Fruit fly (Drosophila melanogaster) whole organism, pupa: ENCODE data around the gene Srg3.
A peak's percentile ranks its signal among the peaks of the same experiment; 100 is the strongest.

ENCODE experiments used
- CG10348 ChIP-seq: fragments of 200-800 bp; sonication (Bioruptor generic); IDR thresholded peaks from 2 replicates; pipeline ENCODE4 v1.3.6; 2022; ENCODE audit warnings: missing biosample characterization, missing genetic modification characterization
- CG12605 ChIP-seq: fragments of 200-800 bp; sonication (Bioruptor generic); IDR thresholded peaks from 2 replicates; pipeline ENCODE4 v1.3.6; 2022; ENCODE audit warnings: missing biosample characterization, missing genetic modification characterization
- CG13204 ChIP-seq: fragments of 200-800 bp; sonication (Bioruptor generic); optimal IDR thresholded peaks from 2 replicates; lab custom pipeline; 2018; ENCODE audit warnings: missing biosample characterization, mild to moderate bottlenecking, missing genetic modification characterization, moderate library complexity
- CG14655 ChIP-seq: fragments of 200-800 bp; sonication (Bioruptor generic); optimal IDR thresholded peaks from 3 replicates; lab custom pipeline; 2017; ENCODE audit warnings: mild to moderate bottlenecking, missing biosample characterization, missing genetic modification reagents, missing genetic modification characterization
- CG15710 ChIP-seq: fragments of 200-800 bp; sonication (Bioruptor generic); optimal IDR thresholded peaks from 2 replicates; lab custom pipeline; 2018; ENCODE audit warnings: missing biosample characterization, mild to moderate bottlenecking, missing genetic modification characterization, moderate library complexity
- CG17806 ChIP-seq: fragments of 200-800 bp; sonication (Bioruptor generic); optimal IDR thresholded peaks from 2 replicates; lab custom pipeline; 2018; ENCODE audit warnings: missing biosample characterization, mild to moderate bottlenecking, missing genetic modification characterization, moderate library complexity
- CG32121 ChIP-seq: fragments of 200-800 bp; sonication (Bioruptor generic); IDR thresholded peaks from 2 replicates; pipeline ENCODE4 v1.3.6; 2022; ENCODE audit warnings: missing biosample characterization, missing genetic modification characterization
- CG34367 ChIP-seq: fragments of 200-800 bp; sonication (Bioruptor generic); optimal IDR thresholded peaks from 2 replicates; lab custom pipeline; 2018; ENCODE audit warnings: missing biosample characterization, mild to moderate bottlenecking, missing genetic modification characterization
- CG4496 ChIP-seq: fragments of 200-800 bp; sonication (Bioruptor generic); IDR thresholded peaks from 3 replicates; pipeline ENCODE4 v1.3.6; 2022; ENCODE audit warnings: missing biosample characterization, missing genetic modification characterization
- CG8159 ChIP-seq: fragments of 200-800 bp; sonication (Bioruptor generic); optimal IDR thresholded peaks from 3 replicates; lab custom pipeline; 2018; ENCODE audit warnings: missing biosample characterization, mild to moderate bottlenecking, missing genetic modification characterization, moderate library complexity
- CG8301 ChIP-seq: fragments of 200-800 bp; sonication (Bioruptor generic); optimal IDR thresholded peaks from 2 replicates; lab custom pipeline; 2018; ENCODE audit warnings: missing biosample characterization, mild to moderate bottlenecking, missing genetic modification characterization
- CG9948 ChIP-seq: fragments of 200-800 bp; sonication (Bioruptor generic); optimal IDR thresholded peaks from 2 replicates; lab custom pipeline; 2018; ENCODE audit warnings: missing biosample characterization, mild to moderate bottlenecking, missing genetic modification characterization, moderate library complexity
- D1 ChIP-seq: fragments of 200-800 bp; sonication (Bioruptor generic); optimal IDR thresholded peaks from 2 replicates; lab custom pipeline; 2018; ENCODE audit warnings: missing biosample characterization, mild to moderate bottlenecking, missing genetic modification characterization, moderate library complexity
- EcR ChIP-seq: fragments of 200-800 bp; sonication (Bioruptor generic); optimal IDR thresholded peaks from 3 replicates; lab custom pipeline; 2019; ENCODE audit warnings: missing biosample characterization, missing genetic modification characterization, mild to moderate bottlenecking, moderate library complexity, missing genetic modification reagents
- Ets98B ChIP-seq: fragments of 200-800 bp; sonication (Bioruptor generic); IDR thresholded peaks from 2 replicates; pipeline ENCODE4 v1.3.6; 2022; ENCODE audit warnings: missing biosample characterization, missing genetic modification characterization
- Pif1A ChIP-seq: fragments of 200-800 bp; sonication (Bioruptor generic); optimal IDR thresholded peaks from 3 replicates; lab custom pipeline; 2016; ENCODE audit warnings: missing biosample characterization, missing genetic modification characterization
- Pif1B ChIP-seq: fragments of 200-800 bp; sonication (Bioruptor generic); optimal IDR thresholded peaks from 3 replicates; lab custom pipeline; 2016; ENCODE audit warnings: missing biosample characterization, missing genetic modification characterization
- Snoo ChIP-seq: fragments of 200-800 bp; sonication (Bioruptor generic); optimal IDR thresholded peaks from 3 replicates; lab custom pipeline; 2017; ENCODE audit warnings: missing biosample characterization, mild to moderate bottlenecking, missing genetic modification characterization, inconsistent platforms
- fd96Ca ChIP-seq: fragments of 200-800 bp; sonication (Bioruptor generic); IDR thresholded peaks from 3 replicates; pipeline ENCODE4 v1.3.6; 2022; ENCODE audit warnings: missing biosample characterization, missing genetic modification characterization
- gl ChIP-seq: fragments of 200-800 bp; sonication (Bioruptor generic); optimal IDR thresholded peaks from 2 replicates; lab custom pipeline; 2018; ENCODE audit warnings: missing biosample characterization, mild to moderate bottlenecking, missing genetic modification characterization
- rn ChIP-seq: fragments of 200-800 bp; sonication (Bioruptor generic); IDR thresholded peaks from 2 replicates; pipeline ENCODE4 v1.3.6; 2022; ENCODE audit warnings: missing biosample characterization, missing genetic modification characterization

The Srg3 gene

dm6 chr3L:9423757-9424527, 19.1 kb upstream of the Srg3 start:
- no peak for TF ChIP-seq CG9948 (tag; lab: Kevin White, UChicago)
- no peak for TF ChIP-seq Pif1B (GFP tag; lab: Kevin White, UChicago)
- TF ChIP-seq CG32121 = no peak
- no peak for TF ChIP-seq Ets98B (GFP tag; lab: Robert Waterston, UW)
- TF ChIP-seq CG14655 (GFP tag; lab: Kevin White, UChicago) = no peak
- TF ChIP-seq CG8159 = no peak
- TF ChIP-seq EcR (GFP tag; lab: Kevin White, UChicago) = no peak
- no peak for TF ChIP-seq CG8301 (tag; lab: Kevin White, UChicago)
- TF ChIP-seq rn = no peak
- no peak for TF ChIP-seq CG10348
- TF ChIP-seq CG34367 (tag; lab: Kevin White, UChicago) = no peak
- no peak for TF ChIP-seq CG4496 (GFP tag; lab: Robert Waterston, UW)
- no peak for TF ChIP-seq Snoo
- TF ChIP-seq CG15710 = no peak

- TF ChIP-seq EcR (GFP tag; lab: Kevin White, UChicago) = no peak
- TF ChIP-seq CG10348 = no peak
- TF ChIP-seq fd96Ca (GFP tag; lab: Robert Waterston, UW) = no peak
- 0 out of 2 replicates have a peak, but pooled peaks have one; percentile 26 for TF ChIP-seq CG32121
- peak; percentile 43; the same call in 1 of the 3 replicates for TF ChIP-seq CG4496 (GFP tag; lab: Robert Waterston, UW)
- peak; percentile 9 for TF ChIP-seq CG8159
- peak; percentile 35 for TF ChIP-seq Pif1A (GFP tag; lab: Kevin White, UChicago)
- TF ChIP-seq CG34367 (tag; lab: Kevin White, UChicago) = no peak
- TF ChIP-seq CG9948 (tag; lab: Kevin White, UChicago) = peak; percentile 12
- peak; percentile 9 for TF ChIP-seq CG15710
- TF ChIP-seq CG13204 (GFP tag; lab: Kevin White, UChicago) = no peak
- TF ChIP-seq CG12605 (GFP tag; lab: Robert Waterston, UW) = 0 out of 2 replicates have a peak, but pooled peaks have one; percentile 29
- TF ChIP-seq Snoo = peak; percentile 24
- peak; percentile 49 for TF ChIP-seq CG8301 (tag; lab: Kevin White, UChicago)
- TF ChIP-seq D1 (tag; lab: Kevin White, UChicago) = peak; percentile 4
- peak; percentile 57; the same call in 1 of the 2 replicates for TF ChIP-seq Ets98B (GFP tag; lab: Robert Waterston, UW)
- TF ChIP-seq CG14655 (GFP tag; lab: Kevin White, UChicago) = peak; percentile 42
- no peak for TF ChIP-seq gl (tag; lab: Kevin White, UChicago)
- TF ChIP-seq CG17806 (tag; lab: Kevin White, UChicago) = peak; percentile 58
- TF ChIP-seq Pif1B (GFP tag; lab: Kevin White, UChicago) = no peak
- no peak for TF ChIP-seq rn
These were observed 18.5 kb upstream of the Srg3 start for dm6 chr3L:9424528-9424911.

- TF ChIP-seq CG32121 (peak; percentile 51; the same call in 1 of the 2 replicates), CG15710 (no peak), Ets98B (GFP tag; lab: Robert Waterston, UW) (peak; percentile 63), CG8301 (tag; lab: Kevin White, UChicago) (peak; percentile 32), Pif1A (GFP tag; lab: Kevin White, UChicago) (no peak), CG14655 (GFP tag; lab: Kevin White, UChicago) (peak; percentile 34), CG17806 (tag; lab: Kevin White, UChicago) (no peak), CG4496 (GFP tag; lab: Robert Waterston, UW) (peak; percentile 50; the same call in 1 of the 3 replicates)
These were observed 17.2 kb upstream of the Srg3 start for dm6 chr3L:9425838-9426237.

dm6 chr3L:9426656-9427294, 16.3 kb upstream of the Srg3 start, which contains the start of the genes Atat and Shc:
Gene Atat, minus strand, starts transcription at chr3L:9426758.
Gene Shc, plus strand, starts transcription at chr3L:9427010.
- TF ChIP-seq Pif1B (GFP tag; lab: Kevin White, UChicago) = peak; percentile 94
- TF ChIP-seq Snoo = peak; percentile 99
- TF ChIP-seq CG12605 (GFP tag; lab: Robert Waterston, UW) = peak; percentile 95
- TF ChIP-seq CG13204 (GFP tag; lab: Kevin White, UChicago) = peak; percentile 78
- peak; percentile 98 for TF ChIP-seq CG14655 (GFP tag; lab: Kevin White, UChicago)
- TF ChIP-seq D1 (tag; lab: Kevin White, UChicago) = peak; percentile 54
- peak; percentile 98 for TF ChIP-seq CG9948 (tag; lab: Kevin White, UChicago)
- peak; percentile 99 for TF ChIP-seq fd96Ca (GFP tag; lab: Robert Waterston, UW)
- TF ChIP-seq Ets98B (GFP tag; lab: Robert Waterston, UW) = peak; percentile 99
- TF ChIP-seq CG34367 (tag; lab: Kevin White, UChicago) = peak; percentile 98
- TF ChIP-seq EcR (GFP tag; lab: Kevin White, UChicago) = peak; percentile 11
- peak; percentile 98 for TF ChIP-seq CG8159
- peak; percentile 99 for TF ChIP-seq CG32121
- TF ChIP-seq gl (tag; lab: Kevin White, UChicago) = peak; percentile 90
- peak; percentile 99 for TF ChIP-seq CG4496 (GFP tag; lab: Robert Waterston, UW)
- peak; percentile 98 for TF ChIP-seq CG17806 (tag; lab: Kevin White, UChicago)
- TF ChIP-seq CG8301 (tag; lab: Kevin White, UChicago) = peak; percentile 96
- peak; percentile 97 for TF ChIP-seq Pif1A (GFP tag; lab: Kevin White, UChicago)
- TF ChIP-seq rn = peak; percentile 99
- TF ChIP-seq CG15710 = peak; percentile 99
- TF ChIP-seq CG10348 = peak; percentile 99
